Fruit fly (Drosophila melanogaster) whole organism, embryonic: Measurements from ENCODE around the gene CG33514.

Source experiments
- ATbp ChIP-seq: fragments of 200-800 bp; sonication (Bioruptor generic); optimal IDR thresholded peaks from 2 replicates; lab custom pipeline; 2017; ENCODE audit warnings: missing biosample characterization, mild to moderate bottlenecking, missing genetic modification characterization, missing genetic modification reagents
- Atf6 ChIP-seq: fragments of 200-800 bp; sonication (Bioruptor generic); IDR thresholded peaks from 2 replicates; pipeline ENCODE4 v1.3.6; 2022; ENCODE audit warnings: missing biosample characterization, missing genetic modification characterization
- Awh ChIP-seq: fragments of 200-800 bp; sonication (Bioruptor generic); IDR thresholded peaks from 2 replicates; pipeline ENCODE4, ENCODE4 v1.3.6; 2022; ENCODE audit warnings: missing biosample characterization, missing genetic modification characterization
- B-H2 ChIP-seq: fragments of 200-800 bp; sonication (Bioruptor generic); optimal IDR thresholded peaks from 2 replicates; lab custom pipeline; 2018; ENCODE audit warnings: missing biosample characterization, mild to moderate bottlenecking, missing genetic modification characterization
- BEAF-32 ChIP-seq: fragments of 200-800 bp; sonication (Bioruptor generic); optimal IDR thresholded peaks from 3 replicates; lab custom pipeline; 2017; ENCODE audit warnings: missing biosample characterization, missing genetic modification characterization, mild to moderate bottlenecking, moderate library complexity, missing genetic modification reagents
- CG1024 ChIP-seq: fragments of 200-800 bp; sonication (Bioruptor generic); IDR thresholded peaks from 2 replicates; pipeline ENCODE4 v1.3.6; 2022; ENCODE audit warnings: missing biosample characterization, missing genetic modification characterization
- CG10366 ChIP-seq: fragments of 200-800 bp; sonication (Bioruptor generic); IDR thresholded peaks from 2 replicates; pipeline ENCODE4 v1.3.6; 2022; ENCODE audit warnings: missing biosample characterization, missing genetic modification characterization
- CG12659 ChIP-seq: fragments of 200-800 bp; sonication (Bioruptor generic); optimal IDR thresholded peaks from 3 replicates; lab custom pipeline; 2017; ENCODE audit warnings: mild to moderate bottlenecking, missing biosample characterization, missing genetic modification reagents, missing genetic modification characterization
- CG14014 ChIP-seq: fragments of 200-800 bp; sonication (Bioruptor generic); IDR thresholded peaks from 2 replicates; pipeline ENCODE4 v1.3.6; 2022; ENCODE audit warnings: missing biosample characterization, missing genetic modification characterization
- CG1603 ChIP-seq: fragments of 200-800 bp; sonication (Bioruptor generic); optimal IDR thresholded peaks from 2 replicates; lab custom pipeline; 2019; ENCODE audit warnings: missing biosample characterization, mild to moderate bottlenecking, missing genetic modification characterization, moderate library complexity
- CG17186 ChIP-seq: fragments of 200-800 bp; sonication (Bioruptor generic); optimal IDR thresholded peaks from 3 replicates; lab custom pipeline; 2017; ENCODE audit warnings: missing biosample characterization, missing genetic modification reagents, missing genetic modification characterization
- CG17385 ChIP-seq: fragments of 200-800 bp; sonication (Bioruptor generic); optimal IDR thresholded peaks from 3 replicates; lab custom pipeline; 2018; ENCODE audit warnings: missing biosample characterization, mild to moderate bottlenecking, missing genetic modification characterization
- CG18476 ChIP-seq: fragments of 200-800 bp; sonication (Bioruptor generic); optimal IDR thresholded peaks from 2 replicates; lab custom pipeline; 2016; ENCODE audit warnings: missing biosample characterization, mild to moderate bottlenecking, missing genetic modification characterization
- CG2875 ChIP-seq: fragments of 200-800 bp; sonication (Bioruptor generic); optimal IDR thresholded peaks from 2 replicates; lab custom pipeline; 2017; ENCODE audit warnings: missing biosample characterization, mild to moderate bottlenecking, missing genetic modification characterization, missing genetic modification reagents
- CG3065 ChIP-seq: fragments of 200-800 bp; sonication (Bioruptor generic); optimal IDR thresholded peaks from 2 replicates; lab custom pipeline; 2016; ENCODE audit warnings: missing biosample characterization, missing genetic modification characterization
- CG32532 ChIP-seq: fragments of 200-800 bp; sonication (Bioruptor generic); IDR thresholded peaks from 2 replicates; pipeline ENCODE4 v1.3.6; 2022; ENCODE audit warnings: missing biosample characterization, missing genetic modification characterization
- CG32767 ChIP-seq: fragments of 200-800 bp; sonication (Bioruptor generic); IDR thresholded peaks from 2 replicates; pipeline ENCODE4 v1.3.6; 2022; ENCODE audit warnings: missing biosample characterization, missing genetic modification characterization
- CG43689 ChIP-seq: fragments of 200-800 bp; sonication (Bioruptor generic); IDR thresholded peaks from 2 replicates; pipeline ENCODE4 v1.3.6; 2022; ENCODE audit warnings: missing biosample characterization, missing genetic modification characterization
- CG5180 ChIP-seq: fragments of 200-800 bp; sonication (Bioruptor generic); optimal IDR thresholded peaks from 3 replicates; lab custom pipeline; 2017; ENCODE audit warnings: missing biosample characterization, missing genetic modification characterization, mild to moderate bottlenecking, moderate library complexity, missing genetic modification reagents
- CG8388 ChIP-seq: fragments of 200-800 bp; sonication (Bioruptor generic); optimal IDR thresholded peaks from 2 replicates; lab custom pipeline; 2019; ENCODE audit warnings: missing biosample characterization, mild to moderate bottlenecking, missing genetic modification characterization, moderate library complexity
- CG9609 ChIP-seq: fragments of 200-800 bp; sonication (Bioruptor generic); optimal IDR thresholded peaks from 3 replicates; lab custom pipeline; 2016; ENCODE audit warnings: missing biosample characterization, missing genetic modification characterization
- CG9797 ChIP-seq: fragments of 200-800 bp; sonication (Bioruptor generic); optimal IDR thresholded peaks from 3 replicates; lab custom pipeline; 2018; ENCODE audit warnings: missing biosample characterization, mild to moderate bottlenecking, missing genetic modification characterization
- Dbx ChIP-seq: fragments of 200-800 bp; sonication (Bioruptor generic); IDR thresholded peaks from 3 replicates; pipeline ENCODE4 v1.3.6; 2022; ENCODE audit warnings: missing biosample characterization, missing genetic modification characterization
- Doc3 ChIP-seq: fragments of 200-800 bp; sonication (Bioruptor generic); IDR thresholded peaks from 3 replicates; pipeline ENCODE4 v1.3.6; 2022; ENCODE audit warnings: missing biosample characterization, missing genetic modification characterization; ENCODE audit not compliant: partially characterized antibody
- HLH4C ChIP-seq: fragments of 200-800 bp; sonication (Bioruptor generic); IDR thresholded peaks from 3 replicates; pipeline ENCODE4 v1.3.6; 2022; ENCODE audit warnings: missing biosample characterization, missing genetic modification characterization; ENCODE audit not compliant: partially characterized antibody
- Lhr ChIP-seq: fragments of 200-800 bp; sonication (Bioruptor generic); optimal IDR thresholded peaks from 3 replicates; lab custom pipeline; 2017; ENCODE audit warnings: mild to moderate bottlenecking, missing biosample characterization, missing genetic modification reagents, missing genetic modification characterization
- MTF-1 ChIP-seq: fragments of 200-800 bp; sonication (Bioruptor generic); optimal IDR thresholded peaks from 2 replicates; lab custom pipeline; 2018; ENCODE audit warnings: missing biosample characterization, mild to moderate bottlenecking, missing genetic modification characterization, borderline replicate concordance
- Mad ChIP-seq: fragments of 200-800 bp; sonication (Bioruptor generic); optimal IDR thresholded peaks from 2 replicates; lab custom pipeline; 2016; ENCODE audit warnings: missing biosample characterization, missing genetic modification characterization
- NfI ChIP-seq: fragments of 200-800 bp; sonication (Bioruptor generic); optimal IDR thresholded peaks from 3 replicates; lab custom pipeline; 2018; ENCODE audit warnings: missing biosample characterization, mild to moderate bottlenecking, missing genetic modification characterization, moderate library complexity
- Ravus ChIP-seq: fragments of 200-800 bp; sonication (Bioruptor generic); IDR thresholded peaks from 2 replicates; pipeline ENCODE4 v1.3.6; 2022; ENCODE audit warnings: missing biosample characterization, missing genetic modification characterization
- Sox102F ChIP-seq: fragments of 200-800 bp; sonication (Bioruptor generic); optimal IDR thresholded peaks from 2 replicates; lab custom pipeline; 2018; ENCODE audit warnings: missing biosample characterization, mild to moderate bottlenecking, missing genetic modification characterization, moderate library complexity
- Spps ChIP-seq: fragments of 200-800 bp; sonication (Bioruptor generic); optimal IDR thresholded peaks from 2 replicates; lab custom pipeline; 2018; ENCODE audit warnings: missing biosample characterization, mild to moderate bottlenecking, missing genetic modification characterization
- YL-1 ChIP-seq: fragments of 200-800 bp; sonication (Bioruptor generic); optimal IDR thresholded peaks from 3 replicates; lab custom pipeline; 2017; ENCODE audit warnings: missing biosample characterization, mild to moderate bottlenecking, missing genetic modification characterization
- bab2 ChIP-seq: fragments of 200-800 bp; sonication (Bioruptor generic); optimal IDR thresholded peaks from 2 replicates; lab custom pipeline; 2016; ENCODE audit warnings: missing biosample characterization, missing genetic modification characterization
- btn ChIP-seq: fragments of 200-800 bp; sonication (Bioruptor generic); optimal IDR thresholded peaks from 2 replicates; lab custom pipeline; 2016; ENCODE audit warnings: missing biosample characterization, missing genetic modification characterization
- crol ChIP-seq: fragments of 200-800 bp; sonication (Bioruptor generic); IDR thresholded peaks from 2 replicates; pipeline ENCODE4 v1.3.6; 2022; ENCODE audit warnings: missing biosample characterization, missing genetic modification characterization
- dm ChIP-seq: fragments of 200-800 bp; sonication (Bioruptor generic); optimal IDR thresholded peaks from 3 replicates; lab custom pipeline; 2016; ENCODE audit warnings: missing biosample characterization, missing genetic modification characterization
- esg ChIP-seq: fragments of 200-800 bp; sonication (Bioruptor generic); conservative IDR thresholded peaks from 2 replicates; pipeline ENCODE4 v1.3.6; 2022; ENCODE audit warnings: missing biosample characterization, missing genetic modification characterization
- gfzf ChIP-seq: fragments of 200-800 bp; sonication (Bioruptor generic); optimal IDR thresholded peaks from 2 replicates; lab custom pipeline; 2016; ENCODE audit warnings: missing biosample characterization, mild to moderate bottlenecking, missing genetic modification characterization, moderate library complexity
- hkb ChIP-seq, 2 experiments: fragments of 200-800 bp in 1 of 2; fragments of >200 bp in 1 of 2; sonication (Bioruptor generic) in 1 of 2; IDR thresholded peaks in 1 of 2; optimal IDR thresholded peaks in 1 of 2; 2 replicates each; pipeline versions ENCODE4 v1.3.6 to Lab custom; 2017 to 2022; ENCODE audit warnings: missing biosample characterization in 1 of 2, missing genetic modification characterization in 1 of 2
- ind ChIP-seq: fragments of 200-800 bp; sonication (Bioruptor generic); optimal IDR thresholded peaks from 3 replicates; lab custom pipeline; 2016; ENCODE audit warnings: missing biosample characterization, missing genetic modification characterization
- ken ChIP-seq: fragments of 200-800 bp; sonication (Bioruptor generic); IDR thresholded peaks from 3 replicates; pipeline ENCODE4 v1.3.6; 2022; ENCODE audit warnings: missing biosample characterization, missing genetic modification characterization
- mam ChIP-seq: fragments of 200-800 bp; sonication (Bioruptor generic); optimal IDR thresholded peaks from 3 replicates; lab custom pipeline; 2016; ENCODE audit warnings: missing biosample characterization, missing genetic modification characterization
- nau ChIP-seq: fragments of 200-800 bp; sonication (Bioruptor generic); optimal IDR thresholded peaks from 3 replicates; lab custom pipeline; 2017; ENCODE audit warnings: missing biosample characterization, mild to moderate bottlenecking, missing genetic modification characterization, missing genetic modification reagents
- sim ChIP-seq: fragments of 200-800 bp; sonication (Bioruptor generic); IDR thresholded peaks from 2 replicates; pipeline ENCODE4 v1.3.6; 2022; ENCODE audit warnings: missing biosample characterization, missing genetic modification characterization
- slbo ChIP-seq: fragments of 200-800 bp; sonication (Bioruptor generic); IDR thresholded peaks from 2 replicates; pipeline ENCODE4 v1.3.6; 2022; ENCODE audit warnings: missing biosample characterization, missing genetic modification characterization
- sob ChIP-seq: fragments of 200-800 bp; sonication (Bioruptor generic); IDR thresholded peaks from 2 replicates; pipeline ENCODE4 v1.3.6; 2022; ENCODE audit warnings: missing biosample characterization, missing genetic modification characterization
- ssp ChIP-seq: fragments of 200-800 bp; sonication (Bioruptor generic); IDR thresholded peaks from 2 replicates; pipeline ENCODE4 v1.3.6; 2022; ENCODE audit warnings: missing biosample characterization, missing genetic modification characterization
- tgo ChIP-seq: fragments of 200-800 bp; sonication (Bioruptor generic); IDR thresholded peaks from 3 replicates; pipeline ENCODE4 v1.3.6; 2022; ENCODE audit warnings: missing biosample characterization, missing genetic modification characterization
- tin ChIP-seq: fragments of 200-800 bp; sonication (Bioruptor generic); optimal IDR thresholded peaks from 3 replicates; lab custom pipeline; 2016; ENCODE audit warnings: missing biosample characterization, missing genetic modification characterization
- zen ChIP-seq: fragments of 200-800 bp; sonication (Bioruptor generic); optimal IDR thresholded peaks from 3 replicates; lab custom pipeline; 2018; ENCODE audit warnings: missing biosample characterization, mild to moderate bottlenecking, missing genetic modification characterization, moderate library complexity

CG33514 gene

DNA sequence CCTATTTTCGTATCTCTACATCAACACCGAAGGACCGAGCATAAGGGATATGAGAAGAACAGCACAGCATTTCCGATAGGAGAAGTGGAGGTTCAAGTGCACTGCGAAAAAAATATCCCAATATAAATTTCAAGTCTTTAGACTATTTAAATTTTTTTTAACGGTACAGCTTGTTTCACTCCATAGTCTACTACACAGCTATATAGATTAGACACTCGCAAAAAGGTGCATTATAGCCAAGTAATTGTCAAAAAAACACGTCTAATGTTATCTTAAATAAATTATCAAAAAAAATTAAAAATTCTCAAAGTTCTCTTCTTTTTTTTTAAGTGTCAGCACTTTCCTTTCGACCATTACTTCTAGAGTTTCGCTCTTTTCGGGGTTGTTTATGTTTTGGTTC, 13.7 kb downstream of the CG33514 start (continued):
- TF ChIP-seq sim (GFP tag; lab: Robert Waterston, UW): peak; percentile 32; the same call in 1 of the 2 replicates
- no peak for TF ChIP-seq Mad
- no peak for TF ChIP-seq Lhr (GFP tag; lab: Kevin White, UChicago)
- no peak for TF ChIP-seq CG17186 (GFP tag; lab: Kevin White, UChicago)
- TF ChIP-seq CG8388: no peak
- TF ChIP-seq YL-1 (GFP tag; lab: Kevin White, UChicago): no peak
- peak; percentile 77 for TF ChIP-seq Dbx (GFP tag; lab: Robert Waterston, UW)
- TF ChIP-seq ken (GFP tag; lab: Robert Waterston, UW): no peak
- TF ChIP-seq BEAF-32 (GFP tag; lab: Kevin White, UChicago): no peak
- TF ChIP-seq Awh: no peak
- peak; percentile 59 for TF ChIP-seq CG12659 (GFP tag; lab: Kevin White, UChicago)
- peak; percentile 6 for TF ChIP-seq zen
- peak; percentile 43 for TF ChIP-seq ssp
- no peak; the same call in 1 of the 2 replicates for TF ChIP-seq Ravus (GFP tag; lab: Robert Waterston, UW)
- no peak for TF ChIP-seq CG1024 (GFP tag; lab: Robert Waterston, UW)
- TF ChIP-seq Sox102F (GFP tag; lab: Kevin White, UChicago): peak; percentile 61
- peak; percentile 12 for TF ChIP-seq nau (GFP tag; lab: Kevin White, UChicago)
- TF ChIP-seq B-H2 (GFP tag; lab: Kevin White, UChicago): peak; percentile 46
- TF ChIP-seq CG32532 (GFP tag; lab: Robert Waterston, UW): peak; percentile 59; the same call in 1 of the 2 replicates
- peak; percentile 53; the same call in 2 of the 3 replicates for TF ChIP-seq tgo
- TF ChIP-seq Atf6 (GFP tag; lab: Robert Waterston, UW): peak; percentile 60; the same call in 1 of the 2 replicates
- no peak for TF ChIP-seq Doc3
- peak; percentile 48 for TF ChIP-seq mam (GFP tag; lab: Kevin White, UChicago)
- TF ChIP-seq HLH4C (GFP tag; lab: Robert Waterston, UW): no peak
- 0 out of 2 replicates have a peak, but pooled peaks have one; percentile 21 for TF ChIP-seq CG32767 (GFP tag; lab: Robert Waterston, UW)
- peak; percentile 43 for TF ChIP-seq esg
- peak; percentile 24 for TF ChIP-seq ind
- TF ChIP-seq CG9609 (GFP tag; lab: Kevin White, UChicago): peak; percentile 19
- peak; percentile 35 for TF ChIP-seq tin
- peak; percentile 7 for TF ChIP-seq bab2 (GFP tag; lab: Kevin White, UChicago)
- TF ChIP-seq CG3065: no peak
- TF ChIP-seq sob (GFP tag; lab: Robert Waterston, UW): peak; percentile 64
- TF ChIP-seq dm: no peak
- peak; percentile 59 for TF ChIP-seq slbo (GFP tag; lab: Robert Waterston, UW)
- no peak for TF ChIP-seq CG18476
- no peak for TF ChIP-seq gfzf (GFP tag; lab: Kevin White, UChicago)

DNA sequence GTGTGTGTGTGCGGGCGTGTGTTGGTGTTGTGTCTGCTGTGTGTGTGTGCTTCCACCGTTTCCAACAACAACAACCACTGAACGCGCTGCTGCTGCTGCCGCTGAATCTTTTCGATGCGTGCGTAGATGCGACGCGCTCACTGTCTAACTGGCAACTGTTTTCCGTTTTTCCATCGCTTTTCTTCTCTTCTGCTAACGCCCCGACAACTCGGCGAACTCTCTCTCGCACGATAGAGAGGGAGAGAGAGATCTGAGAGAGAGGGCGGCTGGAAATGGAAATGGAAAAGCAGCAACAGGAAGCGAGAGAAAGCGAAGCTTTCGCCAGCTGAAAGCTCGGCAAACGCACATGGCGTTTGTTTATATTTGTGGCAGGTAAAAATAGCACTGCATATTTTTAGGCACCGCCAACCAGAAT, 15.0 kb downstream of the CG33514 start, which contains the start of gene DopEcR:
Gene DopEcR (minus strand): TSS at position 157 of the 415 bp plus-strand sequence.
- TF ChIP-seq btn (GFP tag; lab: Kevin White, UChicago): no peak
- TF ChIP-seq CG43689 (GFP tag; lab: Robert Waterston, UW): no peak
- TF ChIP-seq ATbp (GFP tag; lab: Kevin White, UChicago): peak; percentile 10
- peak; percentile 17 for TF ChIP-seq NfI (GFP tag; lab: Kevin White, UChicago)
- 0 out of 2 replicates have a peak, but pooled peaks have one; percentile 42 for TF ChIP-seq CG32532 (GFP tag; lab: Robert Waterston, UW)
- peak; percentile 53 for TF ChIP-seq CG2875 (GFP tag; lab: Kevin White, UChicago)
- TF ChIP-seq CG17385 (GFP tag; lab: Kevin White, UChicago): peak; percentile 19
- no peak for TF ChIP-seq Spps (tag; lab: Kevin White, UChicago)
- TF ChIP-seq crol (GFP tag; lab: Robert Waterston, UW): peak; percentile 39; the same call in 1 of the 2 replicates
- peak; percentile 16; the same call in 1 of the 2 replicates for TF ChIP-seq CG14014 (GFP tag; lab: Robert Waterston, UW)
- peak; percentile 19 for TF ChIP-seq CG1603
- peak; percentile 48 for TF ChIP-seq CG5180 (GFP tag; lab: Kevin White, UChicago)
- TF ChIP-seq MTF-1 (GFP tag; lab: Kevin White, UChicago): peak; percentile 51
- no peak for TF ChIP-seq hkb (optimal IDR thresholded peaks at IDR 0.05; lab: Kevin White, UChicago)
- peak; percentile 52 for TF ChIP-seq hkb (GFP tag; IDR thresholded peaks at IDR 0.05; lab: Robert Waterston, UW)
- 0 out of 3 replicates have a peak, but pooled peaks have one; percentile 50 for TF ChIP-seq ken (GFP tag; lab: Robert Waterston, UW)
- TF ChIP-seq CG9797: peak; percentile 6
- peak; percentile 22; the same call in 1 of the 2 replicates for TF ChIP-seq slbo (GFP tag; lab: Robert Waterston, UW)
- TF ChIP-seq CG10366 (GFP tag; lab: Robert Waterston, UW): no peak
